Worm (Caenorhabditis elegans) whole organism, L1 larva: ENCODE measurements around the gene T04H1.13.

ENCODE experiments used
- C16A3.4 ChIP-seq: fragments of 150-350 bp; optimal IDR thresholded peaks from 2 replicates; lab custom pipeline; 2014; ENCODE audit warnings: missing biosample characterization, missing genetic modification characterization
- C34B4.2 ChIP-seq: sonication (generic microtip); optimal IDR thresholded peaks from 2 replicates; lab custom pipeline; 2017; ENCODE audit warnings: mild to moderate bottlenecking, missing genetic modification characterization, missing compliant biosample characterization
- F16B12.6 ChIP-seq: fragments of 150-350 bp; optimal IDR thresholded peaks from 2 replicates; lab custom pipeline; 2014; ENCODE audit warnings: missing biosample characterization, missing genetic modification characterization
- Y116A8C.19 ChIP-seq: sonication (generic microtip); optimal IDR thresholded peaks from 2 replicates; lab custom pipeline; 2016; ENCODE audit warnings: missing compliant biosample characterization, missing genetic modification characterization, borderline replicate concordance
- ama-1 ChIP-seq: fragments of 150-350 bp; optimal IDR thresholded peaks from 2 replicates; lab custom pipeline; 2014
- blmp-1 ChIP-seq: fragments of 150-350 bp; optimal IDR thresholded peaks from 2 replicates; lab custom pipeline; 2014; ENCODE audit warnings: missing biosample characterization, missing genetic modification characterization
- ceh-8 ChIP-seq: fragments of 200-800 bp; sonication (Bioruptor generic); optimal IDR thresholded peaks from 2 replicates; lab custom pipeline; 2018; ENCODE audit warnings: mild to moderate bottlenecking, missing genetic modification characterization, moderate library complexity, missing compliant biosample characterization
- ceh-90 ChIP-seq: sonication (generic microtip); optimal IDR thresholded peaks from 2 replicates; lab custom pipeline; 2016; ENCODE audit warnings: missing genetic modification characterization, missing compliant biosample characterization
- ces-1 ChIP-seq: fragments of 150-350 bp; optimal IDR thresholded peaks from 2 replicates; lab custom pipeline; 2014; ENCODE audit warnings: missing biosample characterization, missing genetic modification reagents, missing genetic modification characterization
- dsc-1 ChIP-seq: sonication (generic microtip); optimal IDR thresholded peaks from 2 replicates; lab custom pipeline; 2016; ENCODE audit warnings: mild to moderate bottlenecking, missing genetic modification characterization, missing compliant biosample characterization
- efl-1 ChIP-seq, 4 experiments: fragments of 150-350 bp; optimal IDR thresholded peaks in 3 of 4; peaks in 1 of 4; 1 replicate in 1 of 4; 2 replicates in 3 of 4; lab custom pipeline; 2014; ENCODE audit warnings: missing biosample characterization in 2 of 4, missing genetic modification characterization in 2 of 4, missing genetic modification reagents in 2 of 4
- efl-3 ChIP-seq: fragments of 200-800 bp; sonication (Bioruptor generic); optimal IDR thresholded peaks from 2 replicates; lab custom pipeline; 2018; ENCODE audit warnings: mild to moderate bottlenecking, missing genetic modification characterization, missing compliant biosample characterization
- egl-27 ChIP-seq, 2 experiments: fragments of 150-350 bp in 1 of 2; sonication (generic microtip); optimal IDR thresholded peaks; 3 replicates each; lab custom pipeline; 2017 to 2018; ENCODE audit warnings: missing biosample characterization in 2 of 2, missing genetic modification characterization in 2 of 2, missing genetic modification reagents in 2 of 2
- elt-2 ChIP-seq: sonication (generic microtip); optimal IDR thresholded peaks from 2 replicates; lab custom pipeline; 2016; ENCODE audit warnings: missing genetic modification characterization, mild to moderate bottlenecking, inconsistent platforms, missing compliant biosample characterization, missing genetic modification reagents
- ets-5 ChIP-seq: fragments of 200-800 bp; sonication (Bioruptor generic); IDR thresholded peaks from 2 replicates; pipeline ENCODE4 v1.3.6; 2022; ENCODE audit warnings: missing genetic modification characterization, missing compliant biosample characterization
- fkh-10 ChIP-seq: sonication (generic microtip); optimal IDR thresholded peaks from 2 replicates; lab custom pipeline; 2017; ENCODE audit warnings: missing biosample characterization, missing genetic modification reagents, missing genetic modification characterization
- fkh-4 ChIP-seq: sonication (generic microtip); optimal IDR thresholded peaks from 2 replicates; lab custom pipeline; 2016; ENCODE audit warnings: missing compliant biosample characterization, missing genetic modification characterization, borderline replicate concordance
- fos-1 ChIP-seq: fragments of 150-350 bp; optimal IDR thresholded peaks from 2 replicates; lab custom pipeline; 2014; ENCODE audit warnings: missing biosample characterization, missing genetic modification characterization
- hlh-4 ChIP-seq: sonication (generic microtip); optimal IDR thresholded peaks from 2 replicates; lab custom pipeline; 2016; ENCODE audit warnings: mild to moderate bottlenecking, missing genetic modification characterization, missing compliant biosample characterization
- lin-13 ChIP-seq: fragments of 150-350 bp; optimal IDR thresholded peaks from 2 replicates; lab custom pipeline; 2014; ENCODE audit warnings: missing biosample characterization, missing genetic modification reagents, missing genetic modification characterization
- lin-14 ChIP-seq: fragments of 200-800 bp; sonication (Bioruptor generic); optimal IDR thresholded peaks from 2 replicates; lab custom pipeline; 2018; ENCODE audit warnings: mild to moderate bottlenecking, missing genetic modification characterization, moderate library complexity, missing compliant biosample characterization
- lin-15B ChIP-seq: fragments of 150-350 bp; sonication (generic microtip); optimal IDR thresholded peaks from 3 replicates; lab custom pipeline; 2014; ENCODE audit warnings: missing biosample characterization, missing genetic modification characterization
- lin-39 ChIP-seq: fragments of 150-350 bp; optimal IDR thresholded peaks from 2 replicates; lab custom pipeline; 2014; ENCODE audit warnings: missing biosample characterization, missing genetic modification reagents, missing genetic modification characterization
- lir-3 ChIP-seq: sonication (generic microtip); optimal IDR thresholded peaks from 2 replicates; lab custom pipeline; 2016; ENCODE audit warnings: mild to moderate bottlenecking, missing genetic modification characterization, moderate library complexity, missing compliant biosample characterization; ENCODE audit not compliant: poor library complexity
- lsy-2 ChIP-seq, 2 experiments: fragments of 150-350 bp; optimal IDR thresholded peaks; 2 replicates each; lab custom pipeline; 2014; ENCODE audit warnings: missing biosample characterization in 2 of 2, missing genetic modification characterization in 2 of 2
- mdl-1 ChIP-seq, 2 experiments: fragments of 150-350 bp; optimal IDR thresholded peaks; 2 replicates each; lab custom pipeline; 2014 to 2017; ENCODE audit warnings: missing biosample characterization in 2 of 2, missing genetic modification characterization in 2 of 2, inconsistent platforms in 1 of 2
- mef-2 ChIP-seq: fragments of 150-350 bp; optimal IDR thresholded peaks from 2 replicates; lab custom pipeline; 2014; ENCODE audit warnings: missing biosample characterization, missing genetic modification characterization
- mep-1 ChIP-seq: fragments of 150-350 bp; optimal IDR thresholded peaks from 2 replicates; lab custom pipeline; 2014; ENCODE audit warnings: missing biosample characterization, missing genetic modification characterization
- nhr-19 ChIP-seq: fragments of 200-800 bp; sonication (Bioruptor generic); conservative IDR thresholded peaks from 2 replicates; pipeline ENCODE4 v1.3.6; 2022; ENCODE audit warnings: missing genetic modification characterization, missing compliant biosample characterization
- nhr-237 ChIP-seq: fragments of 150-350 bp; optimal IDR thresholded peaks from 2 replicates; lab custom pipeline; 2014; ENCODE audit warnings: missing biosample characterization, missing genetic modification characterization
- nhr-28 ChIP-seq: fragments of 150-350 bp; optimal IDR thresholded peaks from 2 replicates; lab custom pipeline; 2014; ENCODE audit warnings: missing biosample characterization, missing genetic modification characterization
- nhr-71 ChIP-seq: sonication (generic microtip); optimal IDR thresholded peaks from 2 replicates; lab custom pipeline; 2016; ENCODE audit warnings: mild to moderate bottlenecking, missing genetic modification characterization, moderate library complexity, missing compliant biosample characterization
- nhr-76 ChIP-seq: sonication (generic microtip); optimal IDR thresholded peaks from 2 replicates; lab custom pipeline; 2017; ENCODE audit warnings: missing biosample characterization, missing genetic modification characterization
- nhr-77 ChIP-seq: fragments of 150-350 bp; optimal IDR thresholded peaks from 2 replicates; lab custom pipeline; 2014; ENCODE audit warnings: missing biosample characterization, missing genetic modification characterization
- nhr-84 ChIP-seq: sonication (generic microtip); optimal IDR thresholded peaks from 2 replicates; lab custom pipeline; 2017; ENCODE audit warnings: missing biosample characterization, missing genetic modification characterization
- pag-3 ChIP-seq: sonication (generic microtip); optimal IDR thresholded peaks from 2 replicates; lab custom pipeline; 2017; ENCODE audit warnings: missing genetic modification characterization, mild to moderate bottlenecking, missing compliant biosample characterization, antibody characterized with exemption, borderline replicate concordance; ENCODE audit not compliant: insufficient read depth
- pax-3 ChIP-seq: fragments of 200-800 bp; sonication (Bioruptor generic); optimal IDR thresholded peaks from 2 replicates; lab custom pipeline; 2018; ENCODE audit warnings: mild to moderate bottlenecking, missing genetic modification characterization, moderate library complexity, missing compliant biosample characterization
- rnt-1 ChIP-seq: sonication (generic microtip); optimal IDR thresholded peaks from 2 replicates; lab custom pipeline; 2016; ENCODE audit warnings: mild to moderate bottlenecking, missing genetic modification characterization, moderate library complexity, missing compliant biosample characterization
- skn-1 ChIP-seq: fragments of 150-350 bp; optimal IDR thresholded peaks from 2 replicates; lab custom pipeline; 2014; ENCODE audit warnings: missing biosample characterization, missing genetic modification characterization
- snpc-4 ChIP-seq: fragments of 150-350 bp; optimal IDR thresholded peaks from 2 replicates; lab custom pipeline; 2014; ENCODE audit warnings: missing biosample characterization, missing genetic modification characterization
- snu-23 ChIP-seq: sonication (generic microtip); optimal IDR thresholded peaks from 2 replicates; lab custom pipeline; 2016; ENCODE audit warnings: missing genetic modification characterization, missing compliant biosample characterization
- sptf-1 ChIP-seq: fragments of 150-350 bp; optimal IDR thresholded peaks from 2 replicates; lab custom pipeline; 2014; ENCODE audit warnings: missing biosample characterization, missing genetic modification characterization
- unc-62 ChIP-seq: fragments of 150-350 bp; optimal IDR thresholded peaks from 2 replicates; lab custom pipeline; 2014; ENCODE audit warnings: missing biosample characterization, missing genetic modification reagents, missing genetic modification characterization
- xbp-1 ChIP-seq: sonication (generic microtip); optimal IDR thresholded peaks from 2 replicates; lab custom pipeline; 2016; ENCODE audit warnings: missing genetic modification characterization, missing compliant biosample characterization
- zag-1 ChIP-seq: fragments of 150-350 bp; optimal IDR thresholded peaks from 2 replicates; lab custom pipeline; 2014; ENCODE audit warnings: missing biosample characterization, missing genetic modification characterization
- zip-4 ChIP-seq: fragments of 200-800 bp; sonication (Bioruptor generic); optimal IDR thresholded peaks from 2 replicates; lab custom pipeline; 2018; ENCODE audit warnings: mild to moderate bottlenecking, missing genetic modification characterization, moderate library complexity, missing compliant biosample characterization
- ztf-11 ChIP-seq, 2 experiments: sonication (generic microtip); optimal IDR thresholded peaks; 2 replicates each; lab custom pipeline; 2016 to 2017; ENCODE audit warnings: missing genetic modification characterization in 2 of 2, missing biosample characterization in 1 of 2, missing compliant biosample characterization in 1 of 2

The T04H1.13 gene

ce11 chrV:12241126-12241525 is 3.7 kb downstream of the T04H1.13 start, which contains the start of gene ttr-22 (continued):
- no peak for TF ChIP-seq elt-2 (tag; lab: Kevin White, UChicago)

- TF ChIP-seq pag-3 (tag; lab: Kevin White, UChicago) = peak; percentile 66
- peak; percentile 38 for TF ChIP-seq snu-23
- TF ChIP-seq dsc-1 (tag; lab: Kevin White, UChicago) = peak; percentile 33
- no peak for TF ChIP-seq efl-1 (optimal IDR thresholded peaks at IDR 0.05; lab: Kevin White, UChicago)
- TF ChIP-seq efl-1 (GFP tag; optimal IDR thresholded peaks at IDR 0.05 in 1 of 2; lab: Kevin White, UChicago) = no peak
- TF ChIP-seq lsy-2 (tag; optimal IDR thresholded peaks at IDR 0.05; lab: Kevin White, UChicago) = peak; percentile 32 to 60
- TF ChIP-seq nhr-84 = no peak
- TF ChIP-seq pax-3 = no peak
- no peak for TF ChIP-seq unc-62 (GFP tag; lab: Kevin White, UChicago)
- no peak for TF ChIP-seq lin-15B
- no peak for TF ChIP-seq F16B12.6
- TF ChIP-seq blmp-1 (tag; lab: Kevin White, UChicago) = no peak
- peak; percentile 85 for TF ChIP-seq lin-39
- TF ChIP-seq nhr-71 = peak; percentile 71
- TF ChIP-seq rnt-1 (tag; lab: Kevin White, UChicago) = peak; percentile 75
- TF ChIP-seq snpc-4 (tag; lab: Kevin White, UChicago) = no peak
- TF ChIP-seq ama-1 (lab: Kevin White, UChicago) = no peak
- no peak for TF ChIP-seq lir-3 (tag; lab: Kevin White, UChicago)
- no peak for TF ChIP-seq zag-1 (tag; lab: Kevin White, UChicago)
- no peak for TF ChIP-seq xbp-1
- peak; percentile 48 for TF ChIP-seq nhr-19 (GFP tag; lab: Robert Waterston, UW)
- TF ChIP-seq lin-14 (GFP tag; lab: Kevin White, UChicago) = peak; percentile 78
- no peak for TF ChIP-seq ets-5 (GFP tag; lab: Robert Waterston, UW)
- no peak for TF ChIP-seq elt-2 (tag; lab: Kevin White, UChicago)
- no peak for TF ChIP-seq nhr-77 (tag; lab: Kevin White, UChicago)
- no peak for TF ChIP-seq fos-1 (tag; lab: Kevin White, UChicago)
- TF ChIP-seq mdl-1 (tag; optimal IDR thresholded peaks at IDR 0.05; lab: Kevin White, UChicago) = peak in 1 of 2 experiments; percentile 14
- no peak for TF ChIP-seq hlh-4 (tag; lab: Kevin White, UChicago)
- no peak for TF ChIP-seq nhr-76 (tag; lab: Kevin White, UChicago)
- no peak for TF ChIP-seq C34B4.2 (tag; lab: Kevin White, UChicago)
Measured at ce11 chrV:12235502-12235901, 9.3 kb downstream of the T04H1.13 start.

ce11 chrV:12234293-12235004 is 10.4 kb downstream of the T04H1.13 start, which contains the start of gene myo-3:
TSS of gene myo-3 (minus strand) at chrV:12234343.
- TF ChIP-seq nhr-71 = peak; percentile 68
- TF ChIP-seq fkh-4 = no peak
- TF ChIP-seq efl-3 (GFP tag; lab: Kevin White, UChicago) = no peak
- TF ChIP-seq skn-1 (tag; lab: Kevin White, UChicago) = no peak
- no peak for TF ChIP-seq elt-2 (tag; lab: Kevin White, UChicago)
- TF ChIP-seq egl-27 (tag; optimal IDR thresholded peaks at IDR 0.05; lab: Kevin White, UChicago) = no peak
- no peak for TF ChIP-seq efl-1 (optimal IDR thresholded peaks at IDR 0.05; lab: Kevin White, UChicago)
- TF ChIP-seq efl-1 (GFP tag; optimal IDR thresholded peaks at IDR 0.05 in 1 of 2; lab: Kevin White, UChicago) = peak in 1 of 2 experiments; percentile 31
- no peak for TF ChIP-seq ceh-90 (tag; lab: Kevin White, UChicago)
- no peak for TF ChIP-seq ets-5 (GFP tag; lab: Robert Waterston, UW)
- TF ChIP-seq mef-2 (tag; lab: Kevin White, UChicago) = no peak
- TF ChIP-seq nhr-237 (tag; lab: Kevin White, UChicago) = no peak
- TF ChIP-seq fkh-10 = no peak
- TF ChIP-seq sptf-1 (tag; lab: Kevin White, UChicago) = no peak
- no peak for TF ChIP-seq mep-1 (tag; lab: Kevin White, UChicago)
- TF ChIP-seq C34B4.2 (tag; lab: Kevin White, UChicago) = no peak
- no peak for TF ChIP-seq ztf-11 (tag; optimal IDR thresholded peaks at IDR 0.05; lab: Kevin White, UChicago)
- TF ChIP-seq lin-13 (GFP tag; lab: Kevin White, UChicago) = no peak
- TF ChIP-seq lsy-2 (tag; optimal IDR thresholded peaks at IDR 0.05; lab: Kevin White, UChicago) = peak in 1 of 2 experiments; percentile 27
- no peak for TF ChIP-seq zip-4 (GFP tag; lab: Kevin White, UChicago)
- TF ChIP-seq Y116A8C.19 (tag; lab: Kevin White, UChicago) = no peak
- no peak for TF ChIP-seq ces-1 (GFP tag; lab: Kevin White, UChicago)
- TF ChIP-seq C16A3.4 (tag; lab: Kevin White, UChicago) = no peak
- TF ChIP-seq ceh-8 (GFP tag; lab: Kevin White, UChicago) = no peak
- no peak for TF ChIP-seq nhr-28 (tag; lab: Kevin White, UChicago)
- TF ChIP-seq pax-3 = no peak
- TF ChIP-seq nhr-84 = no peak
- peak; percentile 79 for TF ChIP-seq lin-14 (GFP tag; lab: Kevin White, UChicago)
